Fruit fly (Drosophila melanogaster) whole organism, embryonic: ENCODE results near the gene CG2818.

ENCODE experiments used
- Aef1 ChIP-seq: fragments of 200-800 bp; sonication (Bioruptor generic); IDR thresholded peaks from 3 replicates; pipeline ENCODE4 v1.3.6; 2022; ENCODE audit warnings: missing biosample characterization, missing genetic modification characterization
- Bdp1 ChIP-seq: fragments of 200-800 bp; sonication (Bioruptor generic); optimal IDR thresholded peaks from 3 replicates; lab custom pipeline; 2016; ENCODE audit warnings: missing biosample characterization, missing genetic modification characterization
- CG12104 ChIP-seq: fragments of 200-800 bp; sonication (Bioruptor generic); optimal IDR thresholded peaks from 3 replicates; lab custom pipeline; 2016; ENCODE audit warnings: missing biosample characterization, missing genetic modification characterization
- CG13296 ChIP-seq: fragments of 200-800 bp; sonication (Bioruptor generic); optimal IDR thresholded peaks from 3 replicates; lab custom pipeline; 2018; ENCODE audit warnings: missing biosample characterization, mild to moderate bottlenecking, missing genetic modification characterization
- CG1602 ChIP-seq: fragments of 200-800 bp; sonication (Bioruptor generic); optimal IDR thresholded peaks from 3 replicates; lab custom pipeline; 2016; ENCODE audit warnings: missing biosample characterization, missing genetic modification characterization
- CG17186 ChIP-seq: fragments of 200-800 bp; sonication (Bioruptor generic); optimal IDR thresholded peaks from 3 replicates; lab custom pipeline; 2017; ENCODE audit warnings: missing biosample characterization, missing genetic modification reagents, missing genetic modification characterization
- CG17359 ChIP-seq: fragments of 200-800 bp; sonication (Bioruptor generic); optimal IDR thresholded peaks from 3 replicates; lab custom pipeline; 2018; ENCODE audit warnings: missing biosample characterization, mild to moderate bottlenecking, missing genetic modification characterization, moderate library complexity
- CG17829 ChIP-seq: fragments of 200-800 bp; optimal IDR thresholded peaks from 2 replicates; lab custom pipeline; 2019; ENCODE audit warnings: missing biosample characterization, mild to moderate bottlenecking, missing genetic modification characterization, moderate library complexity
- CG1792 ChIP-seq: fragments of 200-800 bp; sonication (Bioruptor generic); optimal IDR thresholded peaks from 2 replicates; lab custom pipeline; 2016; ENCODE audit warnings: missing biosample characterization, missing genetic modification characterization
- CG2202 ChIP-seq: fragments of 200-800 bp; sonication (Bioruptor generic); optimal IDR thresholded peaks from 2 replicates; lab custom pipeline; 2018; ENCODE audit warnings: missing biosample characterization, mild to moderate bottlenecking, missing genetic modification characterization
- CG2678 ChIP-seq: fragments of 200-800 bp; sonication (Bioruptor generic); optimal IDR thresholded peaks from 3 replicates; lab custom pipeline; 2019; ENCODE audit warnings: missing biosample characterization, mild to moderate bottlenecking, missing genetic modification characterization, moderate library complexity
- CG2875 ChIP-seq: fragments of 200-800 bp; sonication (Bioruptor generic); optimal IDR thresholded peaks from 2 replicates; lab custom pipeline; 2017; ENCODE audit warnings: missing biosample characterization, mild to moderate bottlenecking, missing genetic modification characterization, missing genetic modification reagents
- CG31441 ChIP-seq: fragments of 200-800 bp; sonication (Bioruptor generic); IDR thresholded peaks from 2 replicates; pipeline ENCODE4 v1.3.6; 2022; ENCODE audit warnings: missing biosample characterization, missing genetic modification characterization
- CG4854 ChIP-seq: fragments of 200-800 bp; sonication (Bioruptor generic); optimal IDR thresholded peaks from 2 replicates; lab custom pipeline; 2016; ENCODE audit warnings: missing biosample characterization, missing genetic modification characterization, inconsistent platforms
- CG5180 ChIP-seq: fragments of 200-800 bp; sonication (Bioruptor generic); optimal IDR thresholded peaks from 3 replicates; lab custom pipeline; 2017; ENCODE audit warnings: missing biosample characterization, missing genetic modification characterization, mild to moderate bottlenecking, moderate library complexity, missing genetic modification reagents
- CG7556 ChIP-seq: fragments of 200-800 bp; sonication (Bioruptor generic); optimal IDR thresholded peaks from 2 replicates; lab custom pipeline; 2017; ENCODE audit warnings: missing biosample characterization, mild to moderate bottlenecking, missing genetic modification characterization
- CG7839 ChIP-seq: fragments of 200-800 bp; sonication (Bioruptor generic); optimal IDR thresholded peaks from 3 replicates; lab custom pipeline; 2018; ENCODE audit warnings: missing biosample characterization, mild to moderate bottlenecking, missing genetic modification characterization, moderate library complexity
- CG8281 ChIP-seq: fragments of 200-800 bp; sonication (Bioruptor generic); optimal IDR thresholded peaks from 2 replicates; lab custom pipeline; 2018; ENCODE audit warnings: missing biosample characterization, mild to moderate bottlenecking, missing genetic modification characterization, moderate library complexity
- CG9609 ChIP-seq: fragments of 200-800 bp; sonication (Bioruptor generic); optimal IDR thresholded peaks from 3 replicates; lab custom pipeline; 2016; ENCODE audit warnings: missing biosample characterization, missing genetic modification characterization
- CHES-1-like ChIP-seq: fragments of 200-800 bp; sonication (Bioruptor generic); optimal IDR thresholded peaks from 2 replicates; lab custom pipeline; 2016; ENCODE audit warnings: missing biosample characterization, missing genetic modification characterization
- Chrac-16 ChIP-seq: fragments of 200-800 bp; sonication (Bioruptor generic); optimal IDR thresholded peaks from 3 replicates; lab custom pipeline; 2016; ENCODE audit warnings: missing biosample characterization, missing genetic modification characterization
- Dip3 ChIP-seq: fragments of 200-800 bp; sonication (Bioruptor generic); optimal IDR thresholded peaks from 3 replicates; lab custom pipeline; 2016; ENCODE audit warnings: missing biosample characterization, missing genetic modification characterization
- Doc2 ChIP-seq: fragments of 200-800 bp; sonication (Bioruptor generic); IDR thresholded peaks from 2 replicates; pipeline ENCODE4 v1.3.6; 2022; ENCODE audit warnings: missing biosample characterization, missing genetic modification characterization
- Ets65A ChIP-seq: fragments of 200-800 bp; sonication (Bioruptor generic); peaks from one replicate; lab custom pipeline; 2016; ENCODE audit warnings: missing biosample characterization, missing genetic modification characterization
- HLHmδ ChIP-seq: fragments of 200-800 bp; sonication (Bioruptor generic); optimal IDR thresholded peaks from 2 replicates; lab custom pipeline; 2018; ENCODE audit warnings: missing biosample characterization, mild to moderate bottlenecking, missing genetic modification characterization, moderate library complexity
- Hey ChIP-seq: fragments of 200-800 bp; sonication (Bioruptor generic); optimal IDR thresholded peaks from 3 replicates; lab custom pipeline; 2018; ENCODE audit warnings: missing biosample characterization, mild to moderate bottlenecking, missing genetic modification characterization
- Lim3 ChIP-seq: fragments of 200-800 bp; sonication (Bioruptor generic); IDR thresholded peaks from 2 replicates; pipeline ENCODE4 v1.3.6; 2022; ENCODE audit warnings: missing biosample characterization, missing genetic modification characterization
- Oli ChIP-seq: fragments of 200-800 bp; sonication (Bioruptor generic); optimal IDR thresholded peaks from 2 replicates; lab custom pipeline; 2018; ENCODE audit warnings: missing biosample characterization, mild to moderate bottlenecking, missing genetic modification characterization, moderate library complexity
- Sin3A ChIP-seq: fragments of >200 bp; optimal IDR thresholded peaks from 2 replicates; lab custom pipeline; 2018
- TFAM ChIP-seq: fragments of 200-800 bp; sonication (Bioruptor generic); optimal IDR thresholded peaks from 2 replicates; lab custom pipeline; 2017; ENCODE audit warnings: missing biosample characterization, missing genetic modification characterization, inconsistent platforms
- Vsx1 ChIP-seq: fragments of 200-800 bp; sonication (Bioruptor generic); optimal IDR thresholded peaks from 2 replicates; lab custom pipeline; 2017; ENCODE audit warnings: missing biosample characterization, mild to moderate bottlenecking, missing genetic modification characterization, missing genetic modification reagents
- ab ChIP-seq: fragments of 200-800 bp; sonication (Bioruptor generic); optimal IDR thresholded peaks from 2 replicates; lab custom pipeline; 2016; ENCODE audit warnings: missing biosample characterization, missing genetic modification characterization
- cas ChIP-seq: fragments of 200-800 bp; sonication (Bioruptor generic); IDR thresholded peaks from 2 replicates; pipeline ENCODE4 v1.3.6; 2022; ENCODE audit warnings: missing biosample characterization, missing genetic modification characterization
- caup ChIP-seq: fragments of 200-800 bp; sonication (Bioruptor generic); optimal IDR thresholded peaks from 3 replicates; lab custom pipeline; 2017; ENCODE audit warnings: missing biosample characterization, mild to moderate bottlenecking, missing genetic modification characterization, moderate library complexity; ENCODE audit not compliant: severe bottlenecking
- dimm ChIP-seq: fragments of 200-800 bp; sonication (Bioruptor generic); IDR thresholded peaks from 2 replicates; pipeline ENCODE4 v1.3.6; 2022; ENCODE audit warnings: missing biosample characterization, missing genetic modification characterization
- ewg ChIP-seq: fragments of 200-800 bp; sonication (Bioruptor generic); optimal IDR thresholded peaks from 3 replicates; lab custom pipeline; 2017; ENCODE audit warnings: mild to moderate bottlenecking, missing biosample characterization, missing genetic modification reagents, missing genetic modification characterization
- exex ChIP-seq: fragments of 200-800 bp; sonication (Bioruptor generic); optimal IDR thresholded peaks from 4 replicates; lab custom pipeline; 2018; ENCODE audit warnings: missing biosample characterization, mild to moderate bottlenecking, missing genetic modification characterization, moderate library complexity
- fd96Cb ChIP-seq: fragments of 200-800 bp; sonication (Bioruptor generic); optimal IDR thresholded peaks from 2 replicates; lab custom pipeline; 2018; ENCODE audit warnings: missing biosample characterization, mild to moderate bottlenecking, missing genetic modification characterization, moderate library complexity
- inv ChIP-seq: fragments of 200-800 bp; sonication (Bioruptor generic); IDR thresholded peaks from 2 replicates; pipeline ENCODE4 v1.3.6; 2022; ENCODE audit warnings: missing biosample characterization, missing genetic modification characterization; ENCODE audit not compliant: partially characterized antibody
- jing ChIP-seq: fragments of 200-800 bp; sonication (Bioruptor generic); optimal IDR thresholded peaks from 2 replicates; lab custom pipeline; 2018; ENCODE audit warnings: missing biosample characterization, mild to moderate bottlenecking, missing genetic modification characterization
- lola ChIP-seq, 3 experiments: fragments of >200 bp in 2 of 3; fragments of 200-800 bp in 1 of 3; sonication (Bioruptor generic) in 1 of 3; optimal IDR thresholded peaks; 2 replicates each; lab custom pipeline; 2017 to 2019; ENCODE audit warnings: missing biosample characterization in 3 of 3, missing genetic modification characterization in 3 of 3, mild to moderate bottlenecking in 1 of 3, moderate library complexity in 1 of 3
- nmo ChIP-seq: fragments of 200-800 bp; sonication (Bioruptor generic); optimal IDR thresholded peaks from 2 replicates; lab custom pipeline; 2018; ENCODE audit warnings: missing biosample characterization, mild to moderate bottlenecking, missing genetic modification characterization, moderate library complexity
- odd ChIP-seq: fragments of 200-800 bp; sonication (Bioruptor generic); optimal IDR thresholded peaks from 2 replicates; lab custom pipeline; 2017; ENCODE audit warnings: missing biosample characterization, mild to moderate bottlenecking, missing genetic modification characterization
- p53 ChIP-seq: fragments of 200-800 bp; sonication (Bioruptor generic); optimal IDR thresholded peaks from 2 replicates; lab custom pipeline; 2016; ENCODE audit warnings: missing biosample characterization, missing genetic modification characterization
- pnt ChIP-seq: fragments of 200-800 bp; sonication (Bioruptor generic); optimal IDR thresholded peaks from 3 replicates; lab custom pipeline; 2016; ENCODE audit warnings: missing biosample characterization, missing genetic modification characterization
- repo ChIP-seq: fragments of 200-800 bp; sonication (Bioruptor generic); optimal IDR thresholded peaks from 2 replicates; lab custom pipeline; 2016; ENCODE audit warnings: missing biosample characterization, missing genetic modification characterization
- sna ChIP-seq: fragments of 200-800 bp; sonication (Bioruptor generic); IDR thresholded peaks from 2 replicates; pipeline ENCODE4 v1.3.6; 2022; ENCODE audit warnings: missing biosample characterization, missing genetic modification characterization; ENCODE audit not compliant: partially characterized antibody
- stc ChIP-seq: fragments of 200-800 bp; sonication (Bioruptor generic); IDR thresholded peaks from 2 replicates; pipeline ENCODE4 v1.3.6; 2022; ENCODE audit warnings: missing biosample characterization, missing genetic modification characterization
- sug ChIP-seq: fragments of 200-800 bp; optimal IDR thresholded peaks from 2 replicates; lab custom pipeline; 2019; ENCODE audit warnings: missing biosample characterization, mild to moderate bottlenecking, missing genetic modification characterization, moderate library complexity
- tin ChIP-seq: fragments of 200-800 bp; sonication (Bioruptor generic); optimal IDR thresholded peaks from 3 replicates; lab custom pipeline; 2016; ENCODE audit warnings: missing biosample characterization, missing genetic modification characterization
- tna ChIP-seq: fragments of 200-800 bp; sonication (Bioruptor generic); IDR thresholded peaks from 2 replicates; pipeline ENCODE4 v1.3.6; 2022; ENCODE audit warnings: missing biosample characterization, missing genetic modification characterization; ENCODE audit not compliant: partially characterized antibody

CG2818 gene

DNA sequence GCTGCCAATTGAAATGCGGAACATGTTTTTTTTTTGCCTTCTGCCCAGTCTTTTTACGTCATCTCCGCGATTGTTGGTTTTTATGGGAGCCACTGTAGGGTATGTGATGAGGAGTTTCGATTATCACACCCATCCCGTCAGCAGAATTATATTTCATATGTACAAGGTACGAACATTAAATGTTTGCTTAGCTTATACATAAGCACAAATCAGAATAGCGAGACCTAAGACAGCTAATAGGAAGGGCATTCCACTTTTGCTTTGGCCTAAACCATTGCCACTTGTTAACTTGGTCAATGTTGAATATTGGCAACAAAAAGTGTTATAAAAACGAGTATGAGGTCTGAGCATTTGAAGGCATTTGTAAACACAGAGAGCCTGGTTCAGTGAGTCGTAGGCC is 9.9 kb upstream of the CG2818 start, which contains the start of gene CG2816 (continued):
- TF ChIP-seq exex (tag; lab: Kevin White, UChicago) (no peak), p53 (no peak), lola (GFP tag; optimal IDR thresholded peaks at IDR 0.05; lab: Kevin White, UChicago) (no peak), repo (GFP tag; lab: Kevin White, UChicago) (peak; percentile 16), stc (no peak), CG12104 (GFP tag; lab: Kevin White, UChicago) (no peak), CG2202 (tag; lab: Kevin White, UChicago) (no peak), CG1602 (GFP tag; lab: Kevin White, UChicago) (no peak), CG13296 (peak; percentile 38), Aef1 (GFP tag; lab: Robert Waterston, UW) (peak; percentile 60; the same call in 2 of the 3 replicates), sug (peak; percentile 59), cas (GFP tag; lab: Robert Waterston, UW) (peak; percentile 75; the same call in 1 of the 2 replicates), CG7556 (GFP tag; lab: Kevin White, UChicago) (no peak), Lim3 (no peak), Bdp1 (GFP tag; lab: Kevin White, UChicago) (no peak), CG17359 (peak; percentile 18), CG2875 (GFP tag; lab: Kevin White, UChicago) (no peak), HLHmδ (no peak), jing (GFP tag; lab: Kevin White, UChicago) (no peak), sna (GFP tag; lab: Robert Waterston, UW) (no peak), CG4854 (GFP tag; lab: Kevin White, UChicago) (no peak), Doc2 (GFP tag; lab: Robert Waterston, UW) (no peak), tin (GFP tag; lab: Kevin White, UChicago) (peak; percentile 53), Oli (peak; percentile 42), Sin3A (lab: Kevin White, UChicago) (no peak), CHES-1-like (peak; percentile 79), pnt (GFP tag; lab: Kevin White, UChicago) (no peak), Vsx1 (GFP tag; lab: Kevin White, UChicago) (no peak), dimm (no peak), Hey (peak; percentile 14), odd (GFP tag; lab: Kevin White, UChicago) (no peak), Ets65A (GFP tag; lab: Kevin White, UChicago) (no peak), Dip3 (peak; percentile 83), nmo (GFP tag; lab: Kevin White, UChicago) (no peak), tna (GFP tag; lab: Robert Waterston, UW) (no peak), ab (GFP tag; lab: Kevin White, UChicago) (peak; percentile 47), caup (GFP tag; lab: Kevin White, UChicago) (peak; percentile 51), CG9609 (GFP tag; lab: Kevin White, UChicago) (peak; percentile 77), CG2678 (tag; lab: Kevin White, UChicago) (peak; percentile 66), TFAM (GFP tag; lab: Kevin White, UChicago) (no peak), CG7839 (peak; percentile 71), CG17829 (tag; lab: Kevin White, UChicago) (no peak), ewg (GFP tag; lab: Kevin White, UChicago) (no peak), Chrac-16 (peak; percentile 60), CG17186 (no peak), CG1792 (GFP tag; lab: Kevin White, UChicago) (no peak), fd96Cb (tag; lab: Kevin White, UChicago) (peak; percentile 6), CG31441 (GFP tag; lab: Robert Waterston, UW) (no peak), CG5180 (no peak), inv (GFP tag; lab: Robert Waterston, UW) (no peak), CG8281 (tag; lab: Kevin White, UChicago) (no peak)
